Worm (Caenorhabditis elegans) whole organism, L1 larva: ENCODE data around the gene B0024.3.
A peak's percentile ranks its signal among the peaks of the same experiment; 100 is the strongest.

Source experiments
- C04F5.9 ChIP-seq: sonication (generic microtip); optimal IDR thresholded peaks from 2 replicates; lab custom pipeline; 2016; ENCODE audit warnings: missing genetic modification characterization, missing compliant biosample characterization
- F16B12.6 ChIP-seq: fragments of 150-350 bp; optimal IDR thresholded peaks from 2 replicates; lab custom pipeline; 2014; ENCODE audit warnings: missing biosample characterization, missing genetic modification characterization
- Y116A8C.19 ChIP-seq: sonication (generic microtip); optimal IDR thresholded peaks from 2 replicates; lab custom pipeline; 2016; ENCODE audit warnings: missing compliant biosample characterization, missing genetic modification characterization, borderline replicate concordance
- aly-2 ChIP-seq: fragments of 150-350 bp; optimal IDR thresholded peaks from 2 replicates; lab custom pipeline; 2014; ENCODE audit warnings: missing biosample characterization, missing genetic modification characterization
- blmp-1 ChIP-seq: fragments of 150-350 bp; optimal IDR thresholded peaks from 2 replicates; lab custom pipeline; 2014; ENCODE audit warnings: missing biosample characterization, missing genetic modification characterization
- ceh-8 ChIP-seq: fragments of 200-800 bp; sonication (Bioruptor generic); optimal IDR thresholded peaks from 2 replicates; lab custom pipeline; 2018; ENCODE audit warnings: mild to moderate bottlenecking, missing genetic modification characterization, moderate library complexity, missing compliant biosample characterization
- ceh-82 ChIP-seq, 3 experiments: fragments of 150-350 bp in 1 of 3; sonication (generic microtip) in 2 of 3; optimal IDR thresholded peaks; 2 replicates each; lab custom pipeline; 2014 to 2017; ENCODE audit warnings: missing biosample characterization in 3 of 3, missing genetic modification characterization in 3 of 3
- ceh-90 ChIP-seq: sonication (generic microtip); optimal IDR thresholded peaks from 2 replicates; lab custom pipeline; 2016; ENCODE audit warnings: missing genetic modification characterization, missing compliant biosample characterization
- ces-1 ChIP-seq: fragments of 150-350 bp; optimal IDR thresholded peaks from 2 replicates; lab custom pipeline; 2014; ENCODE audit warnings: missing biosample characterization, missing genetic modification reagents, missing genetic modification characterization
- efl-1 ChIP-seq, 4 experiments: fragments of 150-350 bp; optimal IDR thresholded peaks in 3 of 4; peaks in 1 of 4; 1 replicate in 1 of 4; 2 replicates in 3 of 4; lab custom pipeline; 2014; ENCODE audit warnings: missing biosample characterization in 2 of 4, missing genetic modification characterization in 2 of 4, missing genetic modification reagents in 2 of 4
- elt-2 ChIP-seq: sonication (generic microtip); optimal IDR thresholded peaks from 2 replicates; lab custom pipeline; 2016; ENCODE audit warnings: missing genetic modification characterization, mild to moderate bottlenecking, inconsistent platforms, missing compliant biosample characterization, missing genetic modification reagents
- elt-3 ChIP-seq, 6 experiments: fragments of 150-350 bp in 1 of 6; sonication (generic microtip); optimal IDR thresholded peaks; 2 replicates each; lab custom pipeline; 2017 to 2018; ENCODE audit warnings: missing biosample characterization in 6 of 6, missing genetic modification characterization in 6 of 6, inconsistent platforms in 1 of 6
- fkh-8 ChIP-seq: sonication (generic microtip); optimal IDR thresholded peaks from 2 replicates; lab custom pipeline; 2016; ENCODE audit warnings: mild to moderate bottlenecking, missing genetic modification characterization, missing compliant biosample characterization
- hlh-17 ChIP-seq: fragments of 200-800 bp; sonication (Bioruptor generic); optimal IDR thresholded peaks from 2 replicates; lab custom pipeline; 2018; ENCODE audit warnings: missing genetic modification characterization, mild to moderate bottlenecking, missing compliant biosample characterization, moderate library complexity, borderline replicate concordance
- irx-1 ChIP-seq: sonication (generic microtip); optimal IDR thresholded peaks from 2 replicates; lab custom pipeline; 2016; ENCODE audit warnings: missing genetic modification characterization, missing compliant biosample characterization
- isw-1 ChIP-seq: fragments of 200-800 bp; sonication (Bioruptor generic); IDR thresholded peaks from 2 replicates; pipeline ENCODE4 v1.3.6; 2022; ENCODE audit warnings: missing genetic modification characterization, missing compliant biosample characterization
- jun-1 ChIP-seq: fragments of 150-350 bp; optimal IDR thresholded peaks from 2 replicates; lab custom pipeline; 2014; ENCODE audit warnings: missing biosample characterization, missing genetic modification reagents, missing genetic modification characterization
- lin-13 ChIP-seq: fragments of 150-350 bp; optimal IDR thresholded peaks from 2 replicates; lab custom pipeline; 2014; ENCODE audit warnings: missing biosample characterization, missing genetic modification reagents, missing genetic modification characterization
- lin-14 ChIP-seq: fragments of 200-800 bp; sonication (Bioruptor generic); optimal IDR thresholded peaks from 2 replicates; lab custom pipeline; 2018; ENCODE audit warnings: mild to moderate bottlenecking, missing genetic modification characterization, moderate library complexity, missing compliant biosample characterization
- lin-15B ChIP-seq: fragments of 150-350 bp; sonication (generic microtip); optimal IDR thresholded peaks from 3 replicates; lab custom pipeline; 2014; ENCODE audit warnings: missing biosample characterization, missing genetic modification characterization
- lin-35 ChIP-seq, 2 experiments: fragments of 150-350 bp; optimal IDR thresholded peaks; 2 replicates each; lab custom pipeline; 2014; ENCODE audit warnings: missing biosample characterization in 2 of 2, missing genetic modification characterization in 2 of 2, missing genetic modification reagents in 2 of 2
- lin-39 ChIP-seq: fragments of 150-350 bp; optimal IDR thresholded peaks from 2 replicates; lab custom pipeline; 2014; ENCODE audit warnings: missing biosample characterization, missing genetic modification reagents, missing genetic modification characterization
- lir-3 ChIP-seq: sonication (generic microtip); optimal IDR thresholded peaks from 2 replicates; lab custom pipeline; 2016; ENCODE audit warnings: mild to moderate bottlenecking, missing genetic modification characterization, moderate library complexity, missing compliant biosample characterization; ENCODE audit not compliant: poor library complexity
- lsy-2 ChIP-seq, 2 experiments: fragments of 150-350 bp; optimal IDR thresholded peaks; 2 replicates each; lab custom pipeline; 2014; ENCODE audit warnings: missing biosample characterization in 2 of 2, missing genetic modification characterization in 2 of 2
- mab-9 ChIP-seq: fragments of 200-800 bp; sonication (Bioruptor generic); IDR thresholded peaks from 2 replicates; pipeline ENCODE4 v1.3.6; 2022; ENCODE audit warnings: missing genetic modification reagents, missing genetic modification characterization, missing compliant biosample characterization
- mdl-1 ChIP-seq, 2 experiments: fragments of 150-350 bp; optimal IDR thresholded peaks; 2 replicates each; lab custom pipeline; 2014 to 2017; ENCODE audit warnings: missing biosample characterization in 2 of 2, missing genetic modification characterization in 2 of 2, inconsistent platforms in 1 of 2
- mef-2 ChIP-seq: fragments of 150-350 bp; optimal IDR thresholded peaks from 2 replicates; lab custom pipeline; 2014; ENCODE audit warnings: missing biosample characterization, missing genetic modification characterization
- nhr-19 ChIP-seq: fragments of 200-800 bp; sonication (Bioruptor generic); conservative IDR thresholded peaks from 2 replicates; pipeline ENCODE4 v1.3.6; 2022; ENCODE audit warnings: missing genetic modification characterization, missing compliant biosample characterization
- nhr-20 ChIP-seq: sonication (generic microtip); optimal IDR thresholded peaks from 2 replicates; lab custom pipeline; 2016; ENCODE audit warnings: mild to moderate bottlenecking, missing genetic modification characterization, missing compliant biosample characterization
- nhr-28 ChIP-seq: fragments of 150-350 bp; optimal IDR thresholded peaks from 2 replicates; lab custom pipeline; 2014; ENCODE audit warnings: missing biosample characterization, missing genetic modification characterization
- nhr-71 ChIP-seq: sonication (generic microtip); optimal IDR thresholded peaks from 2 replicates; lab custom pipeline; 2016; ENCODE audit warnings: mild to moderate bottlenecking, missing genetic modification characterization, moderate library complexity, missing compliant biosample characterization
- nhr-76 ChIP-seq: sonication (generic microtip); optimal IDR thresholded peaks from 2 replicates; lab custom pipeline; 2017; ENCODE audit warnings: missing biosample characterization, missing genetic modification characterization
- nhr-77 ChIP-seq: fragments of 150-350 bp; optimal IDR thresholded peaks from 2 replicates; lab custom pipeline; 2014; ENCODE audit warnings: missing biosample characterization, missing genetic modification characterization
- skn-1 ChIP-seq: fragments of 150-350 bp; optimal IDR thresholded peaks from 2 replicates; lab custom pipeline; 2014; ENCODE audit warnings: missing biosample characterization, missing genetic modification characterization
- sox-4 ChIP-seq: sonication (generic microtip); optimal IDR thresholded peaks from 2 replicates; lab custom pipeline; 2016; ENCODE audit warnings: missing genetic modification characterization, missing compliant biosample characterization
- sptf-1 ChIP-seq: fragments of 150-350 bp; optimal IDR thresholded peaks from 2 replicates; lab custom pipeline; 2014; ENCODE audit warnings: missing biosample characterization, missing genetic modification characterization
- tbx-2 ChIP-seq: sonication (generic microtip); optimal IDR thresholded peaks from 2 replicates; lab custom pipeline; 2016; ENCODE audit warnings: missing genetic modification characterization, missing compliant biosample characterization
- tlp-1 ChIP-seq: fragments of 150-350 bp; optimal IDR thresholded peaks from 2 replicates; lab custom pipeline; 2014; ENCODE audit warnings: missing biosample characterization, missing genetic modification characterization
- unc-30 ChIP-seq: sonication (generic microtip); optimal IDR thresholded peaks from 2 replicates; lab custom pipeline; 2017; ENCODE audit warnings: missing biosample characterization, missing genetic modification characterization
- unc-98 ChIP-seq: fragments of 200-800 bp; sonication (Bioruptor generic); IDR thresholded peaks from 2 replicates; pipeline ENCODE4 v1.3.6; 2022; ENCODE audit warnings: missing genetic modification characterization, missing compliant biosample characterization
- zag-1 ChIP-seq: fragments of 150-350 bp; optimal IDR thresholded peaks from 2 replicates; lab custom pipeline; 2014; ENCODE audit warnings: missing biosample characterization, missing genetic modification characterization
- ztf-11 ChIP-seq, 2 experiments: sonication (generic microtip); optimal IDR thresholded peaks; 2 replicates each; lab custom pipeline; 2016 to 2017; ENCODE audit warnings: missing genetic modification characterization in 2 of 2, missing biosample characterization in 1 of 2, missing compliant biosample characterization in 1 of 2

The B0024.3 gene

ce11 chrV:10255005-10255472 is 32.3 kb upstream of the B0024.3 start, which contains the start of gene rop-1:
Gene rop-1, minus strand, starts transcription at chrV:10255055.
- TF ChIP-seq ceh-8: no peak
- TF ChIP-seq blmp-1 (tag; lab: Kevin White, UChicago): peak; percentile 89
- peak in 1 of 3 experiments; percentile 3 for TF ChIP-seq ceh-82 (tag; optimal IDR thresholded peaks at IDR 0.05; lab: Kevin White, UChicago)
- peak; percentile 10 for TF ChIP-seq nhr-20 (tag; lab: Kevin White, UChicago)
- no peak for TF ChIP-seq ces-1
- peak; percentile 5 for TF ChIP-seq elt-2 (tag; lab: Kevin White, UChicago)
- TF ChIP-seq efl-1 (optimal IDR thresholded peaks at IDR 0.05; lab: Kevin White, UChicago): peak in 1 of 2 experiments; percentile 26
- peak in 1 of 2 experiments; percentile 4 for TF ChIP-seq efl-1 (GFP tag; optimal IDR thresholded peaks at IDR 0.05 in 1 of 2; lab: Kevin White, UChicago)
- TF ChIP-seq skn-1 (tag; lab: Kevin White, UChicago): peak; percentile 67
- no peak for TF ChIP-seq jun-1 (tag; lab: Kevin White, UChicago)
- peak; percentile 35 for TF ChIP-seq lin-14 (GFP tag; lab: Kevin White, UChicago)
- TF ChIP-seq lsy-2 (tag; optimal IDR thresholded peaks at IDR 0.05; lab: Kevin White, UChicago): peak in 1 of 2 experiments; percentile 52
- peak in 1 of 2 experiments; percentile 28 for TF ChIP-seq lin-35 (GFP tag; optimal IDR thresholded peaks at IDR 0.05; lab: Kevin White, UChicago)

DNA sequence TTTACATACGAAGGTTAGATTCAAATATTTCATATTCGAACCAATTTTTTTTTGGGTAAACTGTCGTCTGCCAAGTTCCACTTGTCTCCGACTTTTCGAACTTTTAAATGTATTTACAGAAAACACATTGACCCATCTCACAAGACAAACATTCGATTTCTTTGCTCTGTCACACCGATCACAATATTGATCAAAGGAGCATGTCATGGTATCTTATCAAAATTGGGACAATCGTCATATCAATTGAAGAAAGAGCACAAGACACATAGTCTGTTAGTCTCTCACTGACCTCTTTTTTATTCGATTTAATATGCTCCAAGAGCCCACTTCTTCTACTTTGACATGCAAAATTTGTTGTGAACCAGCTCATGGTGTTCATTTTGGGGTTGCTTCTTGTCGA is 31.3 kb upstream of the B0024.3 start, which contains the start of gene nhr-232:
nhr-232 (plus strand) TSS at position 121 of the 400 bp plus-strand sequence.
- TF ChIP-seq nhr-76 (no peak), efl-1 (optimal IDR thresholded peaks at IDR 0.05; lab: Kevin White, UChicago) (no peak), efl-1 (GFP tag; optimal IDR thresholded peaks at IDR 0.05 in 1 of 2; lab: Kevin White, UChicago) (peak in 1 of 2 experiments; percentile 39), mab-9 (GFP tag; lab: Robert Waterston, UW) (no peak), tlp-1 (tag; lab: Kevin White, UChicago) (no peak), lin-15B (tag; lab: Kevin White, UChicago) (no peak), lin-13 (GFP tag; lab: Kevin White, UChicago) (no peak), ztf-11 (tag; optimal IDR thresholded peaks at IDR 0.05; lab: Kevin White, UChicago) (no peak), elt-3 (tag; optimal IDR thresholded peaks at IDR 0.05; lab: Kevin White, UChicago) (no peak), lin-35 (GFP tag; optimal IDR thresholded peaks at IDR 0.05; lab: Kevin White, UChicago) (peak in 1 of 2 experiments; percentile 32), lin-39 (tag; lab: Kevin White, UChicago) (no peak), C04F5.9 (tag; lab: Kevin White, UChicago) (no peak), Y116A8C.19 (tag; lab: Kevin White, UChicago) (no peak), jun-1 (tag; lab: Kevin White, UChicago) (no peak), lir-3 (tag; lab: Kevin White, UChicago) (no peak), elt-2 (tag; lab: Kevin White, UChicago) (peak; percentile 70), mef-2 (tag; lab: Kevin White, UChicago) (no peak), ceh-90 (no peak), F16B12.6 (no peak), nhr-77 (no peak), blmp-1 (tag; lab: Kevin White, UChicago) (no peak), isw-1 (GFP tag; lab: Robert Waterston, UW) (no peak), sox-4 (no peak), lin-14 (GFP tag; lab: Kevin White, UChicago) (peak; percentile 17), nhr-19 (GFP tag; lab: Robert Waterston, UW) (no peak), nhr-71 (tag; lab: Kevin White, UChicago) (no peak), zag-1 (tag; lab: Kevin White, UChicago) (no peak), unc-98 (GFP tag; lab: Robert Waterston, UW) (no peak), mdl-1 (tag; optimal IDR thresholded peaks at IDR 0.05; lab: Kevin White, UChicago) (no peak), sptf-1 (tag; lab: Kevin White, UChicago) (no peak)

DNA sequence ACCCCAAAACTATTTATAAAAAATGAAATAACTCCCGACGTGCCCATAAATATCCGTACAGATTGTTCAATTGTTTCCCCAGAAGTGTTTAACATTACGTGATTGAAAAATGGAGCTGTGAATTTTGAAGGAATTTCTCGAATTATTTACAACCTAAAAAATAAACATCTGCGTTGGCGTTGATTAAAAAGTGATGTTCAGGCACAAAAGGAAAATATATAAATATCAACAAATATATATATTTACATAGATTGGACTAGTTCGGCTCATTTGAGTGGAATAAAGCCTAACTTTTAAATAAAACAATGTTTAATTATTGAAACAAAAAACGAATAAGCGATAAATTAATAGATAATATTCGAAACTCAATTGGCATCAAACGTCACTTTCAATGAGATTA is 26.9 kb upstream of the B0024.3 start, which contains the start of gene sri-18:
sri-18 (minus strand) TSS at position 101 of the 400 bp plus-strand sequence.
- TF ChIP-seq zag-1 (tag; lab: Kevin White, UChicago): no peak
- no peak for TF ChIP-seq aly-2 (tag; lab: Kevin White, UChicago)
- no peak for TF ChIP-seq irx-1 (tag; lab: Kevin White, UChicago)
- no peak for TF ChIP-seq tlp-1 (tag; lab: Kevin White, UChicago)
- TF ChIP-seq fkh-8: no peak
- no peak for TF ChIP-seq nhr-28 (tag; lab: Kevin White, UChicago)
- TF ChIP-seq C04F5.9 (tag; lab: Kevin White, UChicago): no peak
- TF ChIP-seq sptf-1 (tag; lab: Kevin White, UChicago): no peak
- no peak for TF ChIP-seq ceh-90
- TF ChIP-seq unc-30 (tag; lab: Kevin White, UChicago): no peak
- TF ChIP-seq hlh-17 (GFP tag; lab: Kevin White, UChicago): no peak
- TF ChIP-seq tbx-2 (tag; lab: Kevin White, UChicago): no peak
- TF ChIP-seq lsy-2 (tag; optimal IDR thresholded peaks at IDR 0.05; lab: Kevin White, UChicago): no peak
- TF ChIP-seq jun-1 (tag; lab: Kevin White, UChicago): no peak
- no peak for TF ChIP-seq lin-35 (GFP tag; optimal IDR thresholded peaks at IDR 0.05; lab: Kevin White, UChicago)
- no peak for TF ChIP-seq mdl-1 (tag; optimal IDR thresholded peaks at IDR 0.05; lab: Kevin White, UChicago)
